Fruit fly (Drosophila melanogaster) whole organism, embryonic: ENCODE results near the gene inaF-B.

Experiments
- Adf1 ChIP-seq: fragments of 200-800 bp; sonication (Bioruptor generic); IDR thresholded peaks from 2 replicates; pipeline ENCODE4 v1.3.6; 2022; ENCODE audit warnings: missing biosample characterization, missing genetic modification characterization
- CG10462 ChIP-seq: fragments of 200-800 bp; sonication (Bioruptor generic); optimal IDR thresholded peaks from 2 replicates; lab custom pipeline; 2016; ENCODE audit warnings: missing biosample characterization, missing genetic modification characterization
- CG12071 ChIP-seq: fragments of 200-800 bp; sonication (Bioruptor generic); optimal IDR thresholded peaks from 3 replicates; lab custom pipeline; 2018; ENCODE audit warnings: missing biosample characterization, mild to moderate bottlenecking, missing genetic modification characterization
- CG12104 ChIP-seq: fragments of 200-800 bp; sonication (Bioruptor generic); optimal IDR thresholded peaks from 3 replicates; lab custom pipeline; 2016; ENCODE audit warnings: missing biosample characterization, missing genetic modification characterization
- CG14014 ChIP-seq: fragments of 200-800 bp; sonication (Bioruptor generic); IDR thresholded peaks from 2 replicates; pipeline ENCODE4 v1.3.6; 2022; ENCODE audit warnings: missing biosample characterization, missing genetic modification characterization
- CG14667 ChIP-seq: fragments of 200-800 bp; sonication (Bioruptor generic); IDR thresholded peaks from 2 replicates; pipeline ENCODE4 v1.3.6; 2022; ENCODE audit warnings: missing biosample characterization, missing genetic modification characterization
- CG14710 ChIP-seq: fragments of 200-800 bp; sonication (Bioruptor generic); optimal IDR thresholded peaks from 3 replicates; lab custom pipeline; 2019; ENCODE audit warnings: missing biosample characterization, mild to moderate bottlenecking, missing genetic modification characterization, moderate library complexity
- CG1602 ChIP-seq: fragments of 200-800 bp; sonication (Bioruptor generic); optimal IDR thresholded peaks from 3 replicates; lab custom pipeline; 2016; ENCODE audit warnings: missing biosample characterization, missing genetic modification characterization
- CG16815 ChIP-seq: fragments of 200-800 bp; sonication (Bioruptor generic); optimal IDR thresholded peaks from 3 replicates; lab custom pipeline; 2017; ENCODE audit warnings: missing biosample characterization, mild to moderate bottlenecking, missing genetic modification characterization
- CG17359 ChIP-seq: fragments of 200-800 bp; sonication (Bioruptor generic); optimal IDR thresholded peaks from 3 replicates; lab custom pipeline; 2018; ENCODE audit warnings: missing biosample characterization, mild to moderate bottlenecking, missing genetic modification characterization, moderate library complexity
- CG17361 ChIP-seq: fragments of 200-800 bp; sonication (Bioruptor generic); IDR thresholded peaks from 3 replicates; pipeline ENCODE4 v1.3.6; 2022; ENCODE audit warnings: missing biosample characterization, missing genetic modification characterization
- CG1792 ChIP-seq: fragments of 200-800 bp; sonication (Bioruptor generic); optimal IDR thresholded peaks from 2 replicates; lab custom pipeline; 2016; ENCODE audit warnings: missing biosample characterization, missing genetic modification characterization
- CG2875 ChIP-seq: fragments of 200-800 bp; sonication (Bioruptor generic); optimal IDR thresholded peaks from 2 replicates; lab custom pipeline; 2017; ENCODE audit warnings: missing biosample characterization, mild to moderate bottlenecking, missing genetic modification characterization, missing genetic modification reagents
- CG30020 ChIP-seq: fragments of 200-800 bp; optimal IDR thresholded peaks from 2 replicates; lab custom pipeline; 2019; ENCODE audit warnings: missing biosample characterization, mild to moderate bottlenecking, missing genetic modification characterization, moderate library complexity
- CG31388 ChIP-seq: fragments of 200-800 bp; sonication (Bioruptor generic); optimal IDR thresholded peaks from 2 replicates; lab custom pipeline; 2016; ENCODE audit warnings: missing biosample characterization, missing genetic modification characterization
- CG32767 ChIP-seq: fragments of 200-800 bp; sonication (Bioruptor generic); IDR thresholded peaks from 2 replicates; pipeline ENCODE4 v1.3.6; 2022; ENCODE audit warnings: missing biosample characterization, missing genetic modification characterization
- CG3847 ChIP-seq: fragments of 200-800 bp; sonication (Bioruptor generic); IDR thresholded peaks from 2 replicates; pipeline ENCODE4 v1.3.6; 2022; ENCODE audit warnings: missing biosample characterization, missing genetic modification characterization
- CG4328 ChIP-seq: fragments of 200-800 bp; sonication (Bioruptor generic); optimal IDR thresholded peaks from 3 replicates; lab custom pipeline; 2017; ENCODE audit warnings: missing biosample characterization, missing genetic modification reagents, missing genetic modification characterization
- CG4820 ChIP-seq: fragments of 200-800 bp; sonication (Bioruptor generic); optimal IDR thresholded peaks from 3 replicates; lab custom pipeline; 2016; ENCODE audit warnings: missing biosample characterization, missing genetic modification characterization
- CG5953 ChIP-seq: fragments of 200-800 bp; sonication (Bioruptor generic); IDR thresholded peaks from 2 replicates; pipeline ENCODE4 v1.3.6; 2022; ENCODE audit warnings: missing biosample characterization, missing genetic modification characterization
- CG6272 ChIP-seq: fragments of 200-800 bp; sonication (Bioruptor generic); IDR thresholded peaks from 2 replicates; pipeline ENCODE4 v1.3.6; 2022; ENCODE audit warnings: missing biosample characterization, missing genetic modification characterization
- D ChIP-seq, 2 experiments: fragments of 200-800 bp in 1 of 2; fragments of >200 bp in 1 of 2; sonication (Bioruptor generic) in 1 of 2; optimal IDR thresholded peaks; 2 replicates in 1 of 2; 3 replicates in 1 of 2; lab custom pipeline; 2017; ENCODE audit warnings: mild to moderate bottlenecking in 1 of 2, missing biosample characterization in 1 of 2, missing genetic modification characterization in 1 of 2, missing genetic modification reagents in 1 of 2
- Dll ChIP-seq: fragments of 200-800 bp; sonication (Bioruptor generic); IDR thresholded peaks from 4 replicates; pipeline ENCODE4 v1.3.6; 2022; ENCODE audit warnings: missing biosample characterization, missing genetic modification characterization; ENCODE audit not compliant: partially characterized antibody
- Elba2 ChIP-seq: fragments of 200-800 bp; sonication (Bioruptor generic); optimal IDR thresholded peaks from 3 replicates; lab custom pipeline; 2016; ENCODE audit warnings: missing biosample characterization, missing genetic modification characterization
- HLHmδ ChIP-seq: fragments of 200-800 bp; sonication (Bioruptor generic); optimal IDR thresholded peaks from 2 replicates; lab custom pipeline; 2018; ENCODE audit warnings: missing biosample characterization, mild to moderate bottlenecking, missing genetic modification characterization, moderate library complexity
- Hr3 ChIP-seq: fragments of 200-800 bp; sonication (Bioruptor generic); optimal IDR thresholded peaks from 3 replicates; lab custom pipeline; 2016; ENCODE audit warnings: missing biosample characterization, missing genetic modification characterization
- Hsf ChIP-seq: fragments of 200-800 bp; sonication (Bioruptor generic); optimal IDR thresholded peaks from 3 replicates; lab custom pipeline; 2016; ENCODE audit warnings: missing biosample characterization, missing genetic modification characterization
- MTF-1 ChIP-seq: fragments of 200-800 bp; sonication (Bioruptor generic); optimal IDR thresholded peaks from 2 replicates; lab custom pipeline; 2018; ENCODE audit warnings: missing biosample characterization, mild to moderate bottlenecking, missing genetic modification characterization, borderline replicate concordance
- Max ChIP-seq: fragments of 200-800 bp; sonication (Bioruptor generic); optimal IDR thresholded peaks from 2 replicates; lab custom pipeline; 2016; ENCODE audit warnings: missing biosample characterization, mild to moderate bottlenecking, missing genetic modification characterization
- Oaz ChIP-seq: fragments of 200-800 bp; sonication (Bioruptor generic); IDR thresholded peaks from 2 replicates; pipeline ENCODE4 v1.3.6; 2022; ENCODE audit warnings: missing biosample characterization, missing genetic modification characterization
- Rx ChIP-seq: fragments of 200-800 bp; sonication (Bioruptor generic); IDR thresholded peaks from 2 replicates; pipeline ENCODE4 v1.3.6; 2022; ENCODE audit warnings: missing biosample characterization, missing genetic modification characterization
- Tbp ChIP-seq: fragments of >200 bp; optimal IDR thresholded peaks from 2 replicates; lab custom pipeline; 2018; ENCODE audit warnings: missing biosample characterization, missing genetic modification characterization
- ap ChIP-seq: fragments of 200-800 bp; sonication (Bioruptor generic); IDR thresholded peaks from 2 replicates; pipeline ENCODE4 v1.3.6; 2022; ENCODE audit warnings: missing biosample characterization, missing genetic modification characterization
- ase ChIP-seq: fragments of 200-800 bp; sonication (Bioruptor generic); IDR thresholded peaks from 3 replicates; pipeline ENCODE4 v1.3.6; 2022; ENCODE audit warnings: missing biosample characterization, missing genetic modification characterization
- ash1 ChIP-seq: fragments of 200-800 bp; sonication (Bioruptor generic); optimal IDR thresholded peaks from 2 replicates; lab custom pipeline; 2018; ENCODE audit warnings: missing biosample characterization, mild to moderate bottlenecking, missing genetic modification characterization
- btn ChIP-seq: fragments of 200-800 bp; sonication (Bioruptor generic); optimal IDR thresholded peaks from 2 replicates; lab custom pipeline; 2016; ENCODE audit warnings: missing biosample characterization, missing genetic modification characterization
- cad ChIP-seq: fragments of >200 bp; optimal IDR thresholded peaks from 2 replicates; lab custom pipeline; 2017; ENCODE audit warnings: missing biosample characterization, missing genetic modification characterization
- chif ChIP-seq, 2 experiments: fragments of 200-800 bp; sonication (Bioruptor generic); optimal IDR thresholded peaks; 3 replicates each; lab custom pipeline; 2016; ENCODE audit warnings: missing biosample characterization in 2 of 2, missing genetic modification characterization in 2 of 2
- dmrt11E ChIP-seq: fragments of 200-800 bp; sonication (Bioruptor generic); optimal IDR thresholded peaks from 3 replicates; lab custom pipeline; 2018; ENCODE audit warnings: missing biosample characterization, mild to moderate bottlenecking, missing genetic modification characterization, moderate library complexity
- dpn ChIP-seq, 2 experiments: fragments of 200-800 bp; sonication (Bioruptor generic); optimal IDR thresholded peaks; 3 replicates each; lab custom pipeline; 2016; ENCODE audit warnings: missing biosample characterization in 2 of 2, missing genetic modification characterization in 2 of 2
- ems ChIP-seq: fragments of 200-800 bp; sonication (Bioruptor generic); optimal IDR thresholded peaks from 3 replicates; lab custom pipeline; 2016; ENCODE audit warnings: missing biosample characterization, missing genetic modification characterization
- gsb-n ChIP-seq: fragments of 200-800 bp; sonication (Bioruptor generic); optimal IDR thresholded peaks from 3 replicates; lab custom pipeline; 2018; ENCODE audit warnings: missing biosample characterization, mild to moderate bottlenecking, missing genetic modification characterization
- ham ChIP-seq: fragments of 200-800 bp; sonication (Bioruptor generic); IDR thresholded peaks from 2 replicates; pipeline ENCODE4 v1.3.6; 2022; ENCODE audit warnings: missing biosample characterization, missing genetic modification characterization
- inv ChIP-seq: fragments of 200-800 bp; sonication (Bioruptor generic); IDR thresholded peaks from 2 replicates; pipeline ENCODE4 v1.3.6; 2022; ENCODE audit warnings: missing biosample characterization, missing genetic modification characterization; ENCODE audit not compliant: partially characterized antibody
- knrl ChIP-seq: fragments of 200-800 bp; sonication (Bioruptor generic); IDR thresholded peaks from 3 replicates; pipeline ENCODE4 v1.3.6; 2022; ENCODE audit warnings: missing biosample characterization, missing genetic modification characterization; ENCODE audit not compliant: partially characterized antibody
- ssp ChIP-seq: fragments of 200-800 bp; sonication (Bioruptor generic); IDR thresholded peaks from 2 replicates; pipeline ENCODE4 v1.3.6; 2022; ENCODE audit warnings: missing biosample characterization, missing genetic modification characterization
- tgo ChIP-seq: fragments of 200-800 bp; sonication (Bioruptor generic); IDR thresholded peaks from 3 replicates; pipeline ENCODE4 v1.3.6; 2022; ENCODE audit warnings: missing biosample characterization, missing genetic modification characterization
- vfl ChIP-seq: fragments of 200-800 bp; sonication (Bioruptor generic); optimal IDR thresholded peaks from 2 replicates; lab custom pipeline; 2016; ENCODE audit warnings: missing biosample characterization, missing genetic modification characterization
- zen2 ChIP-seq: fragments of 200-800 bp; sonication (Bioruptor generic); IDR thresholded peaks from 3 replicates; pipeline ENCODE4 v1.3.6; 2022; ENCODE audit warnings: missing biosample characterization, missing genetic modification characterization; ENCODE audit not compliant: partially characterized antibody

The inaF-B gene

DNA sequence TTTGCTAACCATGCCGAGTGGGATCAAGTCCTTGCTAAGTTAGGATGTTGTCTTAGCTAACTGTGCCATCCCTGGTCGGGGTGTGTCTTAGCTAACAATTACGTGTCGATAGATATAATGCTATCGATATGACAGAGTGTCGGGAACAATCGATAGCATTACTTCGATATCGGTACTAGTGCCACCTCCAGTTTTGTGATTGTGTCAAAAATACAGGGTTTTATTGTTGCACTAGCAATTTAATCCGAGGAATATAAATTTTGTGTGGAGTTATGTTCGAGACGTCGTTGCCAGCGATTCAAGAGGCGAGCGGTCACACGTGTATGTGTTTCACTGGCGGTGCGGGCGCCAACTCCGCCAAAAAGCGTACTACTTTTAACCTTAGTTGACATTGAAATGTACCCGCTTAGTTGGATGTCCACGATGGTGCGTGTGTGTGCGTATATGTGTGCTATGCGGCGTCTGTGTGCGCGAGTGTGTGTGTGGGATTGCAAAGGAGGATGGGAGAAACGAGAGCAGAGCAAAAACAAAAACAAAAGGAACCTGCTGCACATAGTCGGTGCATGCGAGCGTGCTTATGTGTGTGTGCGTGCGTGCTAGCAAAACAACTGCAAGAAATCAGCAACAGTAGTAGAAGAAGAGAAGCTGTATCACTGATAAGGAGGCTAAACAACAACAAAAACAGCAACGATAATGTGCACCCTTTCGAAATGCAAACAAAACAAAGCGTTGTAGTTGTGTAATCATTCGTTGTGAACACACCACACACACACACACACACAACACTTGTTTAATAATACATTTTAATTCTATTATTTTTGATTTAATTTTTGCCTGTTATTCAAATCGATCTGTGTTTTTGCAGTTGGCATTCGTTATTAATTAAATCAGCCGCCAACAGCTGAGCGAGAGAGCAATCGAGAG is 37.3 kb downstream of the inaF-B start, which contains the start of gene PhKgamma (continued):
- TF ChIP-seq tgo (GFP tag; lab: Robert Waterston, UW) (no peak), CG32767 (GFP tag; lab: Robert Waterston, UW) (no peak), CG2875 (GFP tag; lab: Kevin White, UChicago) (no peak), CG1602 (GFP tag; lab: Kevin White, UChicago) (no peak), CG12071 (GFP tag; lab: Kevin White, UChicago) (no peak), ase (GFP tag; lab: Robert Waterston, UW) (no peak), dmrt11E (tag; lab: Kevin White, UChicago) (no peak), CG6272 (GFP tag; lab: Robert Waterston, UW) (0 out of 2 replicates have a peak, but pooled peaks have one; percentile 8), CG5953 (GFP tag; lab: Robert Waterston, UW) (no peak), dpn (GFP tag; optimal IDR thresholded peaks at IDR 0.05; lab: Kevin White, UChicago) (peak in 1 of 2 experiments; percentile 44), CG1792 (GFP tag; lab: Kevin White, UChicago) (no peak), HLHmδ (GFP tag; lab: Kevin White, UChicago) (peak; percentile 30), chif (GFP tag; optimal IDR thresholded peaks at IDR 0.05; lab: Kevin White, UChicago) (no peak), inv (GFP tag; lab: Robert Waterston, UW) (peak; percentile 90), gsb-n (no peak), CG14667 (GFP tag; lab: Robert Waterston, UW) (no peak), CG14710 (tag; lab: Kevin White, UChicago) (peak; percentile 74), ssp (GFP tag; lab: Robert Waterston, UW) (no peak), CG4328 (GFP tag; lab: Kevin White, UChicago) (no peak), CG31388 (GFP tag; lab: Kevin White, UChicago) (no peak), vfl (GFP tag; lab: Kevin White, UChicago) (no peak), CG4820 (GFP tag; lab: Kevin White, UChicago) (no peak), CG16815 (no peak), CG30020 (tag; lab: Kevin White, UChicago) (no peak), Tbp (GFP tag; lab: Kevin White, UChicago) (no peak), D (optimal IDR thresholded peaks at IDR 0.05; lab: Kevin White, UChicago) (peak; percentile 86), D (GFP tag; optimal IDR thresholded peaks at IDR 0.05; lab: Kevin White, UChicago) (no peak), btn (GFP tag; lab: Kevin White, UChicago) (no peak), Elba2 (no peak), zen2 (GFP tag; lab: Robert Waterston, UW) (peak; percentile 87), cad (GFP tag; lab: Kevin White, UChicago) (peak; percentile 17), Rx (GFP tag; lab: Robert Waterston, UW) (no peak), ash1 (no peak), knrl (GFP tag; lab: Robert Waterston, UW) (peak; percentile 89), Hsf (GFP tag; lab: Kevin White, UChicago) (no peak), CG17359 (tag; lab: Kevin White, UChicago) (no peak), ham (GFP tag; lab: Robert Waterston, UW) (no peak), ems (GFP tag; lab: Kevin White, UChicago) (no peak), CG17361 (no peak; the same call in 2 of the 3 replicates), Max (GFP tag; lab: Kevin White, UChicago) (no peak), Hr3 (GFP tag; lab: Kevin White, UChicago) (no peak), CG12104 (GFP tag; lab: Kevin White, UChicago) (no peak), Oaz (no peak), Dll (GFP tag; lab: Robert Waterston, UW) (peak; percentile 91), CG14014 (no peak), CG3847 (GFP tag; lab: Robert Waterston, UW) (peak; percentile 38), Adf1 (no peak), ap (GFP tag; lab: Robert Waterston, UW) (no peak), CG10462 (no peak), MTF-1 (GFP tag; lab: Kevin White, UChicago) (no peak)
